Fruit fly (Drosophila melanogaster) whole organism, wandering third instar larva: Measurements from ENCODE around the gene Uqcc1.

Source experiments
- br ChIP-seq: fragments of 200-800 bp; sonication (Bioruptor generic); optimal IDR thresholded peaks from 2 replicates; lab custom pipeline; 2016; ENCODE audit warnings: missing biosample characterization, missing genetic modification characterization
- dmrt93B ChIP-seq: fragments of 200-800 bp; sonication (Bioruptor generic); optimal IDR thresholded peaks from 2 replicates; lab custom pipeline; 2018; ENCODE audit warnings: missing biosample characterization, mild to moderate bottlenecking, missing genetic modification characterization

DNA sequence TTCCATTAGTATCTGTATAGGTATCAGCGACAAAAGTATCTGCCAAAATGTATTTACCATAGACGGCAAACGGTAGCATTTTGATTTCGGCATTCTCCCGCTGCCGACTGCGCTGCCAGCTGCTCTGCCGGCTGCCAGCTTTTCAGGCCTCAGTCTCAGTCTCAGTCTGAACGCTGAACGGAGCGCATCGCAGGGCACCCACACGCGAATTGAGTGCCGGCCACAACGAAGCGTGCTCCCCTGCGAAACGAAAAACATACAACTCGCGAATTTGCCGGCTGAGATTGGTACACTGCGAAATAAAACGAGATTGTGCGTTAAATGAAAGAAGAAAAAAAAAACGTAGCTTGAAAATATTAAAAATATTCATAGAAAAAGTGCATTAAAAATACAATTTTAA, 40.8 kb upstream of the Uqcc1 start, which contains the start of gene Mp:
- TF ChIP-seq br (GFP tag; lab: Kevin White, UChicago): no peak
- TF ChIP-seq dmrt93B (GFP tag; lab: Kevin White, UChicago): no peak
